Worm (Caenorhabditis elegans): Measurements from ENCODE around the gene fbxa-3.

fbxa-3 gene

DNA sequence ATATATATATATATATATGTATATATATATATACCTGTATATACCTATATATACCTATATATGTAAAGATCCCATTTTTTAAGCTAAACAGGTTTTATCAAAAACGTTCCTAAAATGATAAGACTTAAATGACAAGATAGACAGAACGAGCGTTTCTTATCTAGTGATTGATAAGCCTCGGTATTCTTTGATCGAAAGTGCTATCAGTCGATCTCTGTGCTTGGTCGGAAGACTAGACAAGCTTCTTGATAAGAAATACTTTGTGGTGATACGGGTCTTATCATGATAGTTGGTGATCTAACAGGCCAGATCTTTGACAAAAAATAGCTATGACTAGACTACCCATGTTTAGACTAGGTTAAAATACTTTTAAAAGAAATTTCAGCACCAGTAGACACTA lies 31.0 kb upstream of the fbxa-3 start (continued):
- no peak for TF ChIP-seq unc-62 (GFP tag; optimal IDR thresholded peaks at IDR 0.05 in 1 of 2)
- TF ChIP-seq unc-62 (tag; optimal IDR thresholded peaks at IDR 0.05) = no peak
- peak; percentile 57 for TF ChIP-seq nhr-6 (tag; optimal IDR thresholded peaks at IDR 0.05)
- TF ChIP-seq mxl-3 (GFP tag; optimal IDR thresholded peaks at IDR 0.05) = peak; percentile 47
- peak; percentile 99 for TF ChIP-seq dmd-6 (GFP tag; IDR thresholded peaks at IDR 0.05)
- TF ChIP-seq mdl-1 (tag; optimal IDR thresholded peaks at IDR 0.05) = peak in 1 of 2 experiments; percentile 43
- no peak for TF ChIP-seq dpl-1 (GFP tag; optimal IDR thresholded peaks at IDR 0.05)
- TF ChIP-seq nhr-77 (tag; optimal IDR thresholded peaks at IDR 0.05) = peak; percentile 94
- peak; percentile 97 for TF ChIP-seq tra-1 (GFP tag; IDR thresholded peaks at IDR 0.05)
- TF ChIP-seq fos-1 (tag; optimal IDR thresholded peaks at IDR 0.05) = no peak
- TF ChIP-seq F10B5.3 (tag; optimal IDR thresholded peaks at IDR 0.05) = no peak
- peak; percentile 97 for TF ChIP-seq lin-1 (GFP tag; IDR thresholded peaks at IDR 0.05)
- TF ChIP-seq ZK337.2 (GFP tag; IDR thresholded peaks at IDR 0.05) = no peak

DNA sequence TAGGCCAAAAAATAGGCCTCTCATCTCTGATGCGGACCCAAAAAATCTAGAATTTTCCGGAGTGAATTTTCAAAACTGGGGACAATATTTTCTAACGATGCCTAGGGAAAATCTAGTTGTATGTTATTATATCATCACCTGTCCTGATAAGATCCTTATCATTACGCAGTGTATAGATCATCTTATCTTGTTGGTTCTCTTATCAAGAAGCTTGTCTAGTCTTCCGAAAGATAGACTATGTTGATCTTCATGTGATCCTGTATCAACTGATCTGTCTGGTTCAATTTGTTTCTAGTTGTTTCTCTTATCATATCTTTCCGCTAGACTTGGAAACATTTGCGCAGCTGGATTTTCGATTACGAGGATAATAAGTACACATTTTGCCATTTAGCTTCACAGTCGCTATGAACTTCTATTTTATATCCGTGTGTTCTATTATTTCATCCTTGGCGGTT lies 30.2 kb upstream of the fbxa-3 start, which contains the start of gene C52E2.3:
Gene C52E2.3, plus strand, starts transcription at position 405 of the 455 bp plus-strand sequence.
- TF ChIP-seq hlh-11 (tag; optimal IDR thresholded peaks at IDR 0.05) = peak; percentile 6
- no peak for TF ChIP-seq daf-8 (GFP tag; IDR thresholded peaks at IDR 0.05)
- no peak for TF ChIP-seq ztf-11 (tag; optimal IDR thresholded peaks at IDR 0.05)
- TF ChIP-seq D1046.2 (GFP tag; IDR thresholded peaks at IDR 0.05) = no peak
- TF ChIP-seq zfp-2 (tag; optimal IDR thresholded peaks at IDR 0.05) = no peak
- TF ChIP-seq ZK337.2 (GFP tag; IDR thresholded peaks at IDR 0.05) = no peak
- TF ChIP-seq nhr-102 (tag; optimal IDR thresholded peaks at IDR 0.05) = no peak

- TF ChIP-seq zfp-2 (tag; optimal IDR thresholded peaks at IDR 0.05) (no peak), tag-97 (GFP tag; IDR thresholded peaks at IDR 0.05) (no peak), egl-43 (GFP tag; IDR thresholded peaks at IDR 0.05) (no peak), zfp-3 (GFP tag; conservative IDR thresholded peaks at IDR 0.05) (no peak), egl-27 (tag; optimal IDR thresholded peaks at IDR 0.05) (no peak), dve-1 (tag; optimal IDR thresholded peaks at IDR 0.05; ENCODE audit: insufficient read depth) (no peak)
These were observed 29.6 kb upstream of the fbxa-3 start, which contains the start of gene fbxb-96 for ce11 chrII:1850299-1850698. Gene fbxb-96, minus strand, starts transcription at chrII:1850399.

- TF ChIP-seq lim-7 (GFP tag; IDR thresholded peaks at IDR 0.05) (no peak), lin-1 (GFP tag; IDR thresholded peaks at IDR 0.05) (no peak), egl-43 (GFP tag; IDR thresholded peaks at IDR 0.05) (0 out of 2 replicates have a peak, but pooled peaks have one; percentile 51), unc-62 (GFP tag; optimal IDR thresholded peaks at IDR 0.05 in 1 of 2) (peak in 1 of 2 experiments; percentile 10), unc-62 (tag; optimal IDR thresholded peaks at IDR 0.05) (no peak), hif-1 (tag; optimal IDR thresholded peaks at IDR 0.05) (no peak), duxl-1 (tag; optimal IDR thresholded peaks at IDR 0.05; ENCODE audit: poor library complexity) (peak; percentile 91)
These were observed 27.4 kb upstream of the fbxa-3 start, which contains the start of gene fbxb-97 for ce11 chrII:1848109-1848508. Gene fbxb-97, minus strand, starts transcription at chrII:1848161.

DNA sequence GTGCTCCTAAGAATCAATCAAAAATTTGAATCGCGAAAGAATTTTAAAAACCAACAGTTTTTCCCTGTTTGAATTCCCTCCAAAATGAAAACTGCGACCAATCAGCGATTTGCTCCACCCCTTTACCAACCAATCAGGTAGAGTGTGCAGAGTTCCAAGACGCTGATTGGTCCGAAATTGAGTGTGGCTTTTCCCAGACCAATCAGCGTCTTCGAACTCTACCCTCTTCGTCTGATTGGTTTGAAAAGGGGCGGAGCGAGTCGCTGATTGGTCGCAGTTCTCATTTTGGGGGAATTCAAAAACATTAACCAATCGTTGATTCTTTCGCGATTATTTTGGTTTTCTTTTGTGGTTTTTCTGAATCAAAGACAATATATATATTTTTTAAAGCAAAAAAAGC lies 23.9 kb upstream of the fbxa-3 start:
- no peak for TF ChIP-seq arid-1 (GFP tag; conservative IDR thresholded peaks at IDR 0.05)
- TF ChIP-seq lin-15B (tag; optimal IDR thresholded peaks at IDR 0.05) = no peak
- no peak for TF ChIP-seq Y5F2A.4 (GFP tag; optimal IDR thresholded peaks at IDR 0.05)
- TF ChIP-seq spr-1 (tag; optimal IDR thresholded peaks at IDR 0.05) = no peak
- TF ChIP-seq lsy-2 (tag; optimal IDR thresholded peaks at IDR 0.05) = no peak
- no peak for TF ChIP-seq nhr-10 (tag; optimal IDR thresholded peaks at IDR 0.05)
- no peak for TF ChIP-seq Y105C5A.15 (GFP tag; IDR thresholded peaks at IDR 0.05)
- no peak for TF ChIP-seq nhr-42 (GFP tag; IDR thresholded peaks at IDR 0.05)
- TF ChIP-seq dpl-1 (GFP tag; optimal IDR thresholded peaks at IDR 0.05) = no peak
- no peak for TF ChIP-seq Y75B8A.6 (GFP tag; IDR thresholded peaks at IDR 0.05)
- no peak for TF ChIP-seq php-3 (GFP tag; IDR thresholded peaks at IDR 0.05)
- no peak for TF ChIP-seq hlh-30 (tag; optimal IDR thresholded peaks at IDR 0.05; ENCODE audit: insufficient read depth)
- TF ChIP-seq daf-19 (GFP tag; conservative IDR thresholded peaks at IDR 0.05) = no peak
- no peak for TF ChIP-seq ceh-44 (GFP tag; IDR thresholded peaks at IDR 0.05)
- no peak for TF ChIP-seq mxl-3 (GFP tag; optimal IDR thresholded peaks at IDR 0.05)
- no peak for TF ChIP-seq ceh-82 (tag; optimal IDR thresholded peaks at IDR 0.05)
- no peak for TF ChIP-seq hmg-1.1 (GFP tag; IDR thresholded peaks at IDR 0.05)

All from whole organism, L4 larva.